Worm (Caenorhabditis elegans): ENCODE data around the gene ulp-1.

DNA sequence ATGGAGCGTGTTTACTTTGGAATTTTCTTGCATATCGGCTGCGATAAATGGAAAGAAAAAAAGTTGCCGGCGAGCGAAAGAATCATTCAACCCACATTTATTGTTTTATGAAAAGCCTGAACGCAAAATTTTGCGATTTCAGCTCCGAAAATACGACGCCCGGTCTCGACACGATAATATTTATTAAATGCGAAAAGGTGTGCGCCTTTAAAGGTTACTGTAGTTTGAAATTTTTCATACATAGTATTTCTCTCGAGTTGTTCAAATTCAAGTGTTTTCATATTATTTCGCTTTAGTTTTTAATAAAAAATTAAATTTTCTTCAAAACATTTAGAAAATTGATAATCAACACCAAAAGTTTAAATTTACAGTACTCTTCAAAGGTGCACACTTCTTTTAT is 39.4 kb upstream of the ulp-1 start, which contains the start of gene syx-16:
- TF ChIP-seq nfya-1 (tag; optimal IDR thresholded peaks at IDR 0.05) (no peak), sdc-2 (tag; optimal IDR thresholded peaks at IDR 0.05) (no peak), ttx-3 (tag; optimal IDR thresholded peaks at IDR 0.05) (no peak), mec-3 (tag; optimal IDR thresholded peaks at IDR 0.05; ENCODE audit: borderline replicate concordance) (no peak), tbx-2 (tag; optimal IDR thresholded peaks at IDR 0.05) (no peak)

Measured in whole organism, late embryonic.